Worm (Caenorhabditis elegans) whole organism, young adult: ENCODE results near the gene rde-4.

Experiments
- B0019.2 ChIP-seq: fragments of 200-800 bp; sonication (Bioruptor generic); conservative IDR thresholded peaks from 2 replicates; pipeline ENCODE4 v1.3.6; 2022; ENCODE audit warnings: missing genetic modification reagents, missing genetic modification characterization, missing compliant biosample characterization
- B0261.1 ChIP-seq: sonication (generic microtip); optimal IDR thresholded peaks from 2 replicates; lab custom pipeline; 2016; ENCODE audit warnings: mild to moderate bottlenecking, missing genetic modification characterization, moderate library complexity, missing compliant biosample characterization
- D2030.7 ChIP-seq: fragments of 200-800 bp; sonication (Bioruptor generic); IDR thresholded peaks from 2 replicates; pipeline ENCODE4 v1.3.6; 2022; ENCODE audit warnings: missing genetic modification reagents, missing genetic modification characterization, missing compliant biosample characterization
- F22D6.2 ChIP-seq: sonication (generic microtip); optimal IDR thresholded peaks from 2 replicates; lab custom pipeline; 2016; ENCODE audit warnings: mild to moderate bottlenecking, missing genetic modification characterization, missing compliant biosample characterization
- F52B5.7 ChIP-seq: sonication (generic microtip); optimal IDR thresholded peaks from 2 replicates; lab custom pipeline; 2016; ENCODE audit warnings: mild to moderate bottlenecking, missing genetic modification characterization, missing compliant biosample characterization
- Y53G8AR.9 ChIP-seq: fragments of 200-800 bp; sonication (Bioruptor generic); conservative IDR thresholded peaks from 2 replicates; pipeline ENCODE4 v1.3.6; 2022; ENCODE audit warnings: missing genetic modification reagents, missing genetic modification characterization, missing compliant biosample characterization
- Y67H2A.10 ChIP-seq: fragments of 200-800 bp; sonication (Bioruptor generic); conservative IDR thresholded peaks from 2 replicates; pipeline ENCODE4 v1.3.6; 2022; ENCODE audit warnings: missing genetic modification reagents, missing genetic modification characterization, missing compliant biosample characterization
- Y79H2A.3 ChIP-seq: fragments of 200-800 bp; sonication (Bioruptor generic); conservative IDR thresholded peaks from 2 replicates; pipeline ENCODE4 v1.3.6; 2022; ENCODE audit warnings: missing genetic modification reagents, missing genetic modification characterization, missing compliant biosample characterization
- Y95B8A.8 ChIP-seq: fragments of 200-800 bp; sonication (Bioruptor generic); IDR thresholded peaks from 2 replicates; pipeline ENCODE4 v1.3.6; 2022; ENCODE audit warnings: missing genetic modification reagents, missing genetic modification characterization, missing compliant biosample characterization
- ZK185.1 ChIP-seq: sonication (generic microtip); optimal IDR thresholded peaks from 2 replicates; lab custom pipeline; 2016; ENCODE audit warnings: mild to moderate bottlenecking, missing genetic modification characterization, missing compliant biosample characterization; ENCODE audit not compliant: poor library complexity, severe bottlenecking
- ama-1 ChIP-seq, 3 experiments: fragments of 150-350 bp in 1 of 3; sonication (generic microtip) in 2 of 3; optimal IDR thresholded peaks; 2 replicates each; lab custom pipeline; 2014 to 2018; ENCODE audit warnings: missing biosample characterization in 2 of 3, missing genetic modification characterization in 2 of 3, missing genetic modification reagents in 2 of 3
- atf-7 ChIP-seq: sonication (generic microtip); optimal IDR thresholded peaks from 2 replicates; lab custom pipeline; 2017; ENCODE audit warnings: mild to moderate bottlenecking, missing genetic modification characterization, missing compliant biosample characterization
- athp-1 ChIP-seq: sonication (generic microtip); optimal IDR thresholded peaks from 2 replicates; lab custom pipeline; 2017; ENCODE audit warnings: mild to moderate bottlenecking, missing genetic modification characterization, missing compliant biosample characterization
- cebp-1 ChIP-seq, 2 experiments: fragments of 200-800 bp in 1 of 2; sonication (Bioruptor generic) in 1 of 2; sonication (generic microtip) in 1 of 2; IDR thresholded peaks in 1 of 2; optimal IDR thresholded peaks in 1 of 2; 2 replicates each; pipeline versions ENCODE4 v1.3.6 to Lab custom; 2017 to 2022; ENCODE audit warnings: missing compliant biosample characterization in 2 of 2, missing genetic modification characterization in 2 of 2, mild to moderate bottlenecking in 1 of 2, missing genetic modification reagents in 1 of 2, moderate library complexity in 1 of 2
- ceh-100 ChIP-seq: fragments of 200-800 bp; sonication (Bioruptor generic); IDR thresholded peaks from 2 replicates; pipeline ENCODE4 v1.3.6; 2022; ENCODE audit warnings: missing genetic modification reagents, missing genetic modification characterization, missing compliant biosample characterization
- ceh-40 ChIP-seq: fragments of 200-800 bp; sonication (Bioruptor generic); IDR thresholded peaks from 2 replicates; pipeline ENCODE4 v1.3.6; 2022; ENCODE audit warnings: missing genetic modification characterization, missing compliant biosample characterization
- ceh-79 ChIP-seq: sonication (generic microtip); optimal IDR thresholded peaks from 2 replicates; lab custom pipeline; 2017; ENCODE audit warnings: mild to moderate bottlenecking, missing genetic modification characterization, missing compliant biosample characterization
- die-1 ChIP-seq: sonication (generic microtip); optimal IDR thresholded peaks from 2 replicates; lab custom pipeline; 2016; ENCODE audit warnings: missing genotype, mild to moderate bottlenecking, missing genetic modification characterization, missing compliant biosample characterization
- ekl-4 ChIP-seq: fragments of 200-800 bp; sonication (Bioruptor generic); IDR thresholded peaks from 2 replicates; pipeline ENCODE4 v1.3.6; 2022; ENCODE audit warnings: missing genetic modification reagents, missing genetic modification characterization, missing compliant biosample characterization
- fkh-3 ChIP-seq: sonication (generic microtip); optimal IDR thresholded peaks from 2 replicates; lab custom pipeline; 2016; ENCODE audit warnings: mild to moderate bottlenecking, missing genetic modification characterization, missing compliant biosample characterization
- hlh-26 ChIP-seq: fragments of 200-800 bp; sonication (Bioruptor generic); conservative IDR thresholded peaks from 2 replicates; pipeline ENCODE4 v1.3.6; 2022; ENCODE audit warnings: missing genetic modification reagents, missing genetic modification characterization, missing compliant biosample characterization
- hmg-1.2 ChIP-seq: fragments of 200-800 bp; sonication (Bioruptor generic); IDR thresholded peaks from 2 replicates; pipeline ENCODE4 v1.3.6; 2022; ENCODE audit warnings: missing genetic modification reagents, missing genetic modification characterization, missing compliant biosample characterization
- hrde-1 ChIP-seq: sonication (generic microtip); optimal IDR thresholded peaks from 2 replicates; lab custom pipeline; 2016; ENCODE audit warnings: missing genetic modification characterization, mild to moderate bottlenecking, missing compliant biosample characterization, moderate library complexity, missing genotype, missing genetic modification reagents, borderline replicate concordance
- hsf-1 ChIP-seq: fragments of 200-800 bp; sonication (Bioruptor generic); IDR thresholded peaks from 2 replicates; pipeline ENCODE4 v1.3.6; 2022; ENCODE audit warnings: missing genetic modification reagents, missing genetic modification characterization, missing compliant biosample characterization
- let-607 ChIP-seq, 2 experiments: fragments of 200-800 bp in 1 of 2; sonication (Bioruptor generic) in 1 of 2; sonication (generic microtip) in 1 of 2; optimal IDR thresholded peaks; 2 replicates each; lab custom pipeline; 2016 to 2018; ENCODE audit warnings: mild to moderate bottlenecking in 2 of 2, missing compliant biosample characterization in 2 of 2, missing genetic modification characterization in 2 of 2, moderate library complexity in 2 of 2, missing genotype in 1 of 2
- lir-1 ChIP-seq: fragments of 200-800 bp; sonication (Bioruptor generic); conservative IDR thresholded peaks from 2 replicates; pipeline ENCODE4 v1.3.6; 2022; ENCODE audit warnings: missing genetic modification reagents, missing genetic modification characterization, missing compliant biosample characterization
- lsl-1 ChIP-seq: fragments of 200-800 bp; sonication (Bioruptor generic); optimal IDR thresholded peaks from 2 replicates; lab custom pipeline; 2018; ENCODE audit warnings: mild to moderate bottlenecking, missing genetic modification characterization, moderate library complexity, missing compliant biosample characterization
- madf-3 ChIP-seq: fragments of 200-800 bp; sonication (Bioruptor generic); IDR thresholded peaks from 2 replicates; pipeline ENCODE4 v1.3.6; 2022; ENCODE audit warnings: missing genetic modification reagents, missing genetic modification characterization, missing compliant biosample characterization
- mcd-1 ChIP-seq: fragments of 200-800 bp; sonication (Bioruptor generic); IDR thresholded peaks from 2 replicates; pipeline ENCODE4 v1.3.6; 2022; ENCODE audit warnings: missing genetic modification reagents, missing genetic modification characterization, missing compliant biosample characterization
- mxl-1 ChIP-seq: sonication (generic microtip); optimal IDR thresholded peaks from 2 replicates; lab custom pipeline; 2016; ENCODE audit warnings: missing genetic modification characterization, missing compliant biosample characterization
- nfya-1 ChIP-seq: sonication (generic microtip); optimal IDR thresholded peaks from 2 replicates; lab custom pipeline; 2017; ENCODE audit warnings: antibody characterized with exemption, missing compliant biosample characterization, missing genetic modification characterization, borderline replicate concordance; ENCODE audit not compliant: insufficient read depth
- nhr-90 ChIP-seq: sonication (generic microtip); optimal IDR thresholded peaks from 2 replicates; lab custom pipeline; 2016; ENCODE audit warnings: missing genotype, mild to moderate bottlenecking, missing genetic modification characterization, missing compliant biosample characterization
- pbrm-1 ChIP-seq: fragments of 200-800 bp; sonication (Bioruptor generic); IDR thresholded peaks from 2 replicates; pipeline ENCODE4 v1.3.6; 2022; ENCODE audit warnings: missing genetic modification reagents, missing genetic modification characterization, missing compliant biosample characterization
- rcor-1 ChIP-seq: fragments of 200-800 bp; sonication (Bioruptor generic); IDR thresholded peaks from 2 replicates; pipeline ENCODE4 v1.3.6; 2022; ENCODE audit warnings: missing genetic modification reagents, missing genetic modification characterization, missing compliant biosample characterization
- repo-1 ChIP-seq: sonication (generic microtip); optimal IDR thresholded peaks from 2 replicates; lab custom pipeline; 2017; ENCODE audit warnings: mild to moderate bottlenecking, missing genetic modification characterization, missing compliant biosample characterization
- sea-2 ChIP-seq: fragments of 200-800 bp; sonication (Bioruptor generic); IDR thresholded peaks from 2 replicates; pipeline ENCODE4 v1.3.6; 2022; ENCODE audit warnings: missing genetic modification characterization, missing compliant biosample characterization
- snpc-1.1 ChIP-seq: sonication (generic microtip); optimal IDR thresholded peaks from 2 replicates; lab custom pipeline; 2017; ENCODE audit warnings: missing genetic modification characterization, mild to moderate bottlenecking, missing compliant biosample characterization, antibody characterized with exemption, moderate library complexity, missing genotype, missing genetic modification reagents; ENCODE audit not compliant: insufficient read depth
- snpc-1.3 ChIP-seq: sonication (generic microtip); optimal IDR thresholded peaks from 2 replicates; lab custom pipeline; 2017; ENCODE audit warnings: missing genetic modification characterization, mild to moderate bottlenecking, missing compliant biosample characterization, antibody characterized with exemption, moderate library complexity, missing genotype, missing genetic modification reagents; ENCODE audit not compliant: insufficient read depth
- snpc-4 ChIP-seq, 5 experiments: fragments of 150-350 bp in 1 of 5; sonication (generic microtip) in 4 of 5; optimal IDR thresholded peaks; 2 replicates each; lab custom pipeline; 2014 to 2018; ENCODE audit warnings: missing genetic modification characterization in 5 of 5, missing biosample characterization in 3 of 5, antibody characterized with exemption in 2 of 5, mild to moderate bottlenecking in 2 of 5, missing compliant biosample characterization in 2 of 5, missing genotype in 2 of 5, moderate library complexity in 2 of 5, missing genetic modification reagents in 1 of 5
- tbp1 ChIP-seq: fragments of 200-800 bp; sonication (Bioruptor generic); optimal IDR thresholded peaks from 2 replicates; lab custom pipeline; 2018; ENCODE audit warnings: mild to moderate bottlenecking, missing genetic modification characterization, missing compliant biosample characterization
- tbx-9 ChIP-seq: sonication (generic microtip); optimal IDR thresholded peaks from 2 replicates; lab custom pipeline; 2016; ENCODE audit warnings: borderline replicate concordance, missing genetic modification characterization, inconsistent platforms, missing compliant biosample characterization
- unc-62 ChIP-seq: fragments of 150-350 bp; optimal IDR thresholded peaks from 2 replicates; lab custom pipeline; 2014; ENCODE audit warnings: missing biosample characterization, missing genetic modification reagents, missing genetic modification characterization
- ztf-22 ChIP-seq: fragments of 200-800 bp; sonication (Bioruptor generic); optimal IDR thresholded peaks from 2 replicates; lab custom pipeline; 2018; ENCODE audit warnings: mild to moderate bottlenecking, missing genetic modification characterization, moderate library complexity, missing compliant biosample characterization
- ztf-26 ChIP-seq: sonication (generic microtip); optimal IDR thresholded peaks from 2 replicates; lab custom pipeline; 2017; ENCODE audit warnings: missing genetic modification characterization, missing compliant biosample characterization

The rde-4 gene

DNA sequence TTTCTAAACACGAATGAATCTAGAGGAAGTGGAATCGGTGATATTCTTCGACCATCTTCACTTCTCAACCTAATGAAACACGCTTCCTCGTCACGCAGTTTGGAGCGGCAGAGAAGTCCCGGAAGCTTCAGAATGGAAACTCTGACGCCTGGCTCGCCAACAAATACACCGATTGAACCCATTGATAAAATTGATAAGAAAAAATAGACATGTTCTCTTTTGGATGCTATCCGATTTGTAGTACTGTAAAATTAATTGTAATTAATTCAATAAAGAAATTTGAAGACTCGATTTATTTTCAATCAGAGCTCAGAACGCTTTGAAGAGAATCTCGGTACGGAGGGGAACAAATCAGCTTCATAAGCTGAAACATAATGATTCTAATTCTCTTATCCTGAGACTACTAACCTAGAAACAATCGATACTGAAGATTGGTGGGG, 3.9 kb downstream of the rde-4 start (continued):
- peak; percentile 76 for TF ChIP-seq hrde-1 (tag; lab: Kevin White, UChicago)
- peak; percentile 90 for TF ChIP-seq atf-7 (tag; lab: Kevin White, UChicago)
- TF ChIP-seq nfya-1 (tag; lab: Kevin White, UChicago), result no peak
- TF ChIP-seq ceh-79 (tag; lab: Kevin White, UChicago), result peak; percentile 44
- TF ChIP-seq Y67H2A.10 (GFP tag; lab: Robert Waterston, UW), result no peak; the same call in 1 of the 2 replicates
- 0 out of 2 replicates have a peak, but pooled peaks have one; percentile 29 for TF ChIP-seq D2030.7 (GFP tag; lab: Robert Waterston, UW)
- TF ChIP-seq F22D6.2 (tag; lab: Kevin White, UChicago), result peak; percentile 53
- TF ChIP-seq B0019.2 (GFP tag; lab: Robert Waterston, UW), result no peak
- peak; percentile 58; the same call in 1 of the 2 replicates for TF ChIP-seq hsf-1 (GFP tag; lab: Robert Waterston, UW)
- 0 out of 2 replicates have a peak, but pooled peaks have one; percentile 20 for TF ChIP-seq ceh-100 (GFP tag; lab: Robert Waterston, UW)
- 0 out of 2 replicates have a peak, but pooled peaks have one; percentile 42 for TF ChIP-seq Y79H2A.3 (GFP tag; lab: Robert Waterston, UW)
- peak; percentile 79 for TF ChIP-seq Y95B8A.8 (GFP tag; lab: Robert Waterston, UW)
- TF ChIP-seq snpc-4 (GFP tag; optimal IDR thresholded peaks at IDR 0.05; lab: Kevin White, UChicago), result no peak
- TF ChIP-seq snpc-4 (tag; optimal IDR thresholded peaks at IDR 0.05; lab: Kevin White, UChicago), result peak in 3 of 4 experiments; percentile 1 to 54 (median 52)
- 0 out of 2 replicates have a peak, but pooled peaks have one; percentile 45 for TF ChIP-seq madf-3 (GFP tag; lab: Robert Waterston, UW)
- TF ChIP-seq nhr-90 (tag; lab: Kevin White, UChicago), result peak; percentile 68
- TF ChIP-seq mxl-1 (tag; lab: Kevin White, UChicago), result peak; percentile 45
- TF ChIP-seq ama-1 (optimal IDR thresholded peaks at IDR 0.05; lab: Kevin White, UChicago), result peak; percentile 95
- peak; percentile 61 to 77 for TF ChIP-seq ama-1 (GFP tag; optimal IDR thresholded peaks at IDR 0.05; lab: Kevin White, UChicago)
- TF ChIP-seq hlh-26 (GFP tag; lab: Robert Waterston, UW), result no peak
- no peak for TF ChIP-seq snpc-1.3 (tag; lab: Kevin White, UChicago)
- peak; percentile 68 for TF ChIP-seq ztf-26 (tag; lab: Kevin White, UChicago)
- TF ChIP-seq tbx-9 (tag; lab: Kevin White, UChicago), result no peak
- TF ChIP-seq cebp-1 (GFP tag; IDR thresholded peaks at IDR 0.05; lab: Robert Waterston, UW), result peak; percentile 54; the same call in 1 of the 2 replicates
- peak; percentile 88 for TF ChIP-seq cebp-1 (tag; optimal IDR thresholded peaks at IDR 0.05; lab: Kevin White, UChicago)
- 0 out of 2 replicates have a peak, but pooled peaks have one; percentile 38 for TF ChIP-seq ceh-40
- TF ChIP-seq hmg-1.2 (GFP tag; lab: Robert Waterston, UW), result peak; percentile 55
- peak; percentile 54 for TF ChIP-seq rcor-1
- TF ChIP-seq die-1 (tag; lab: Kevin White, UChicago), result peak; percentile 2
- TF ChIP-seq unc-62, result no peak
- TF ChIP-seq snpc-1.1 (tag; lab: Kevin White, UChicago), result peak; percentile 45
- TF ChIP-seq ztf-22 (GFP tag; lab: Kevin White, UChicago), result peak; percentile 77
- peak; percentile 82 for TF ChIP-seq ekl-4 (GFP tag; lab: Robert Waterston, UW)
- peak; percentile 12 for TF ChIP-seq lsl-1 (GFP tag; lab: Kevin White, UChicago)
- TF ChIP-seq tbp1 (GFP tag; lab: Kevin White, UChicago), result peak; percentile 63
- TF ChIP-seq athp-1 (tag; lab: Kevin White, UChicago), result peak; percentile 92
- TF ChIP-seq lir-1 (GFP tag; lab: Robert Waterston, UW), result peak; percentile 31; the same call in 1 of the 2 replicates
- TF ChIP-seq mcd-1 (GFP tag; lab: Robert Waterston, UW), result peak; percentile 59
- TF ChIP-seq repo-1 (tag; lab: Kevin White, UChicago), result peak; percentile 95
- TF ChIP-seq ZK185.1 (tag; lab: Kevin White, UChicago), result peak; percentile 86
- peak; percentile 11 for TF ChIP-seq B0261.1 (tag; lab: Kevin White, UChicago)
- TF ChIP-seq fkh-3 (tag; lab: Kevin White, UChicago), result peak; percentile 51
- peak; percentile 96 for TF ChIP-seq Y53G8AR.9 (GFP tag; lab: Robert Waterston, UW)
- TF ChIP-seq let-607 (tag; optimal IDR thresholded peaks at IDR 0.05; lab: Kevin White, UChicago), result peak; percentile 39 to 71
- TF ChIP-seq sea-2 (GFP tag; lab: Robert Waterston, UW), result no peak
- peak; percentile 81 for TF ChIP-seq F52B5.7
- 0 out of 2 replicates have a peak, but pooled peaks have one; percentile 59 for TF ChIP-seq pbrm-1 (GFP tag; lab: Robert Waterston, UW)
